Worm (Caenorhabditis elegans) whole organism, L4 larva: ENCODE data around the gene Y68A4A.13.

Experiments
- T20F7.1 ChIP-seq: fragments of 200-800 bp; sonication (Bioruptor generic); optimal IDR thresholded peaks from 2 replicates; lab custom pipeline; 2018; ENCODE audit warnings: mild to moderate bottlenecking, missing genetic modification characterization, missing compliant biosample characterization
- ama-1 ChIP-seq: fragments of 150-350 bp; optimal IDR thresholded peaks from 2 replicates; lab custom pipeline; 2014; ENCODE audit warnings: inconsistent platforms, mixed read lengths
- ceh-32 ChIP-seq: sonication (generic microtip); optimal IDR thresholded peaks from 2 replicates; lab custom pipeline; 2016; ENCODE audit warnings: mild to moderate bottlenecking, missing genetic modification characterization, missing compliant biosample characterization; ENCODE audit not compliant: poor library complexity
- ceh-82 ChIP-seq: sonication (generic microtip); optimal IDR thresholded peaks from 2 replicates; lab custom pipeline; 2017; ENCODE audit warnings: missing biosample characterization, missing genetic modification characterization
- cey-2 ChIP-seq: sonication (generic microtip); optimal IDR thresholded peaks from 3 replicates; lab custom pipeline; 2017; ENCODE audit warnings: missing genetic modification characterization, mild to moderate bottlenecking, missing compliant biosample characterization, antibody characterized with exemption, borderline replicate concordance; ENCODE audit not compliant: insufficient read depth
- duxl-1 ChIP-seq: sonication (generic microtip); optimal IDR thresholded peaks from 2 replicates; lab custom pipeline; 2016; ENCODE audit warnings: mild to moderate bottlenecking, missing genetic modification characterization, moderate library complexity, missing compliant biosample characterization; ENCODE audit not compliant: poor library complexity
- egl-27 ChIP-seq: sonication (generic microtip); optimal IDR thresholded peaks from 3 replicates; lab custom pipeline; 2017; ENCODE audit warnings: missing biosample characterization, missing genetic modification reagents, missing genetic modification characterization
- jun-1 ChIP-seq: fragments of 150-350 bp; optimal IDR thresholded peaks from 2 replicates; lab custom pipeline; 2014; ENCODE audit warnings: missing biosample characterization, missing genetic modification reagents, missing genetic modification characterization
- nhr-28 ChIP-seq: fragments of 150-350 bp; optimal IDR thresholded peaks from 2 replicates; lab custom pipeline; 2014; ENCODE audit warnings: missing biosample characterization, missing genetic modification characterization
- nhr-48 ChIP-seq: sonication (generic microtip); optimal IDR thresholded peaks from 2 replicates; lab custom pipeline; 2016; ENCODE audit warnings: mild to moderate bottlenecking, missing genetic modification characterization, missing compliant biosample characterization
- nhr-76 ChIP-seq: fragments of 150-350 bp; optimal IDR thresholded peaks from 2 replicates; lab custom pipeline; 2014; ENCODE audit warnings: missing biosample characterization, missing genetic modification characterization
- skn-1 ChIP-seq: fragments of 150-350 bp; optimal IDR thresholded peaks from 2 replicates; lab custom pipeline; 2014; ENCODE audit warnings: missing biosample characterization, missing genetic modification characterization
- snpc-4 ChIP-seq: fragments of 150-350 bp; optimal IDR thresholded peaks from 2 replicates; lab custom pipeline; 2014; ENCODE audit warnings: missing biosample characterization, missing genetic modification characterization
- zag-1 ChIP-seq: fragments of 150-350 bp; optimal IDR thresholded peaks from 2 replicates; lab custom pipeline; 2014; ENCODE audit warnings: missing biosample characterization, missing genetic modification characterization

DNA sequence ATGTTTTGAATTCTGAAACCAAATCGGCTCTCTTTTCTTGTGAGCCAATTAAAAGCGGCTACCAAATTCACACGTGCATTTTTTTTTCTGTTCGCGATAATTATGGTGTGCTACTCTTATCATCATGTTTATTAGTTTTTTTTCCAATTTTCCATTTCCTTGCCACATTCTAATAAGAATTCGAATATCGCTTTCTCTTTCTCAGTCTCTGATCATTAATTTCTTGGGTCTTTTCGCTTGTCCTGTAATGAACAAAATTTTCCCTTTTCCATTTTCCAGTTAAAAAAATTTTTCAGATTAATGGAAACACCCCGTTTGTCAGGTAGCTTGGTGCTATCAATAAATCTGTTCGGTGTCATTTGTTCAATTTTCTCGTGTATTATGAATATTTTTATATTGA is 36.4 kb downstream of the Y68A4A.13 start, which contains the start of gene srbc-26:
- no peak for TF ChIP-seq duxl-1
- TF ChIP-seq skn-1, result no peak
- no peak for TF ChIP-seq snpc-4
- TF ChIP-seq nhr-48 (tag; lab: Kevin White, UChicago), result no peak
- no peak for TF ChIP-seq zag-1 (tag; lab: Kevin White, UChicago)
- no peak for TF ChIP-seq egl-27 (tag; lab: Kevin White, UChicago)
- TF ChIP-seq ceh-32 (tag; lab: Kevin White, UChicago), result no peak
- TF ChIP-seq nhr-28 (tag; lab: Kevin White, UChicago), result no peak
- no peak for TF ChIP-seq T20F7.1 (GFP tag; lab: Kevin White, UChicago)
- TF ChIP-seq ama-1, result no peak
- TF ChIP-seq ceh-82 (tag; lab: Kevin White, UChicago), result no peak
- no peak for TF ChIP-seq cey-2
- TF ChIP-seq jun-1 (tag; lab: Kevin White, UChicago), result no peak
- TF ChIP-seq nhr-76, result no peak
